Worm (Caenorhabditis elegans): ENCODE measurements around the gene str-170.
A peak's percentile ranks its signal among the peaks of the same experiment; 100 is the strongest.

str-170 gene

ce11 chrIV:4889613-4890012, 12.4 kb downstream of the str-170 start, which contains the start of gene sgnh-1:
Gene sgnh-1, plus strand, starts transcription at chrIV:4889913.
- no peak for TF ChIP-seq unc-98 (GFP tag; IDR thresholded peaks at IDR 0.05)
- no peak for TF ChIP-seq irx-1 (tag; optimal IDR thresholded peaks at IDR 0.05)
- no peak for TF ChIP-seq lir-3 (tag; optimal IDR thresholded peaks at IDR 0.05; ENCODE audit: poor library complexity)
- TF ChIP-seq nhr-84 (tag; optimal IDR thresholded peaks at IDR 0.05) = no peak
- no peak for TF ChIP-seq unc-130 (tag; optimal IDR thresholded peaks at IDR 0.05)
- no peak for TF ChIP-seq pqm-1 (tag; optimal IDR thresholded peaks at IDR 0.05)
- TF ChIP-seq elt-2 (tag; optimal IDR thresholded peaks at IDR 0.05) = no peak
- no peak for TF ChIP-seq mef-2 (tag; optimal IDR thresholded peaks at IDR 0.05)

ce11 chrIV:4890543-4890942, 13.3 kb downstream of the str-170 start, which contains the start of gene T08B6.9:
Gene T08B6.9, plus strand, starts transcription at chrIV:4890843.
- no peak for TF ChIP-seq hlh-17 (GFP tag; optimal IDR thresholded peaks at IDR 0.05; ENCODE audit: borderline replicate concordance)
- TF ChIP-seq ceh-88 (GFP tag; IDR thresholded peaks at IDR 0.05) = no peak
- no peak for TF ChIP-seq nhr-90 (tag; optimal IDR thresholded peaks at IDR 0.05; ENCODE audit: poor library complexity)
- no peak for TF ChIP-seq ets-5 (GFP tag; IDR thresholded peaks at IDR 0.05)
- no peak for TF ChIP-seq irx-1 (tag; optimal IDR thresholded peaks at IDR 0.05)
- TF ChIP-seq unc-98 (GFP tag; IDR thresholded peaks at IDR 0.05) = no peak
- no peak for TF ChIP-seq nhr-47 (tag; optimal IDR thresholded peaks at IDR 0.05)
- no peak for TF ChIP-seq lin-35 (GFP tag; optimal IDR thresholded peaks at IDR 0.05)
- no peak for TF ChIP-seq lsy-2 (tag; optimal IDR thresholded peaks at IDR 0.05)
- no peak for TF ChIP-seq aha-1 (tag; optimal IDR thresholded peaks at IDR 0.05)
- no peak for TF ChIP-seq tlp-1 (tag; optimal IDR thresholded peaks at IDR 0.05)
- TF ChIP-seq alr-1 (tag; optimal IDR thresholded peaks at IDR 0.05; ENCODE audit: borderline replicate concordance) = no peak
- no peak for TF ChIP-seq fkh-4 (tag; optimal IDR thresholded peaks at IDR 0.05; ENCODE audit: borderline replicate concordance)
- no peak for TF ChIP-seq elt-2 (tag; optimal IDR thresholded peaks at IDR 0.05)

ce11 chrIV:4903961-4904360, 26.8 kb downstream of the str-170 start, which contains the start of gene str-161:
Gene str-161, minus strand, starts transcription at chrIV:4904061.
- TF ChIP-seq efl-1 (optimal IDR thresholded peaks at IDR 0.05) (no peak), efl-1 (GFP tag; optimal IDR thresholded peaks at IDR 0.05 in 1 of 2) (peak in 1 of 2 experiments; percentile 48), mdl-1 (tag; optimal IDR thresholded peaks at IDR 0.05) (no peak)

- TF ChIP-seq ceh-82 (tag; optimal IDR thresholded peaks at IDR 0.05) (no peak), sox-4 (tag; optimal IDR thresholded peaks at IDR 0.05) (no peak), unc-86 (tag; optimal IDR thresholded peaks at IDR 0.05) (no peak), tbx-2 (tag; optimal IDR thresholded peaks at IDR 0.05) (no peak), ceh-63 (GFP tag; optimal IDR thresholded peaks at IDR 0.05) (no peak), fkh-4 (tag; optimal IDR thresholded peaks at IDR 0.05; ENCODE audit: borderline replicate concordance) (no peak), sup-37 (GFP tag; optimal IDR thresholded peaks at IDR 0.05) (no peak), C34B4.2 (tag; optimal IDR thresholded peaks at IDR 0.05) (no peak), nhr-85 (tag) (no peak), ces-1 (GFP tag; optimal IDR thresholded peaks at IDR 0.05) (no peak), lsy-2 (tag; optimal IDR thresholded peaks at IDR 0.05) (no peak), unc-98 (GFP tag; IDR thresholded peaks at IDR 0.05) (no peak), fkh-10 (GFP tag; optimal IDR thresholded peaks at IDR 0.05) (no peak), sptf-1 (tag; optimal IDR thresholded peaks at IDR 0.05) (no peak)
Measured at ce11 chrIV:4905645-4906135, 28.5 kb downstream of the str-170 start, which contains the start of gene T08B6.4. Gene T08B6.4, plus strand, starts transcription at chrIV:4905695.

ce11 chrIV:4909039-4909438, 31.8 kb downstream of the str-170 start, which contains the start of gene str-159:
Gene str-159, plus strand, starts transcription at chrIV:4909339.
- TF ChIP-seq hlh-4 (tag; optimal IDR thresholded peaks at IDR 0.05) (no peak), ama-1 (optimal IDR thresholded peaks at IDR 0.05) (no peak), unc-86 (tag; optimal IDR thresholded peaks at IDR 0.05) (no peak), nhr-28 (tag; optimal IDR thresholded peaks at IDR 0.05) (no peak), ztf-11 (tag; optimal IDR thresholded peaks at IDR 0.05) (no peak)
